Fruit fly (Drosophila melanogaster) whole organism, embryonic: ENCODE data around the gene CG14110.

Experiments used
- Ada2b ChIP-seq: fragments of 200-800 bp; sonication (Bioruptor generic); IDR thresholded peaks from 2 replicates; pipeline ENCODE4 v1.3.6; 2022; ENCODE audit warnings: missing biosample characterization, missing genetic modification characterization
- Awh ChIP-seq: fragments of 200-800 bp; sonication (Bioruptor generic); IDR thresholded peaks from 2 replicates; pipeline ENCODE4, ENCODE4 v1.3.6; 2022; ENCODE audit warnings: missing biosample characterization, missing genetic modification characterization
- CG12769 ChIP-seq: fragments of 200-800 bp; sonication (Bioruptor generic); optimal IDR thresholded peaks from 2 replicates; lab custom pipeline; 2019; ENCODE audit warnings: missing biosample characterization, mild to moderate bottlenecking, missing genetic modification characterization, moderate library complexity
- CG13296 ChIP-seq: fragments of 200-800 bp; sonication (Bioruptor generic); optimal IDR thresholded peaks from 3 replicates; lab custom pipeline; 2018; ENCODE audit warnings: missing biosample characterization, mild to moderate bottlenecking, missing genetic modification characterization
- CG13894 ChIP-seq: fragments of 200-800 bp; sonication (Bioruptor generic); optimal IDR thresholded peaks from 3 replicates; lab custom pipeline; 2018; ENCODE audit warnings: missing biosample characterization, mild to moderate bottlenecking, missing genetic modification characterization, moderate library complexity
- CG1529 ChIP-seq: fragments of 200-800 bp; sonication (Bioruptor generic); optimal IDR thresholded peaks from 3 replicates; lab custom pipeline; 2018; ENCODE audit warnings: missing biosample characterization, missing genetic modification characterization
- CG2129 ChIP-seq: fragments of 200-800 bp; sonication (Bioruptor generic); IDR thresholded peaks from 2 replicates; pipeline ENCODE4 v1.3.6; 2022; ENCODE audit warnings: missing biosample characterization, missing genetic modification characterization; ENCODE audit not compliant: partially characterized antibody
- CG2889 ChIP-seq: fragments of 200-800 bp; sonication (Bioruptor generic); IDR thresholded peaks from 3 replicates; pipeline ENCODE4 v1.3.6; 2022; ENCODE audit warnings: missing biosample characterization, missing genetic modification characterization
- CG3281 ChIP-seq: fragments of 200-800 bp; sonication (Bioruptor generic); optimal IDR thresholded peaks from 3 replicates; lab custom pipeline; 2017; ENCODE audit warnings: missing biosample characterization, mild to moderate bottlenecking, missing genetic modification characterization
- CG6654 ChIP-seq: fragments of 200-800 bp; sonication (Bioruptor generic); optimal IDR thresholded peaks from 2 replicates; lab custom pipeline; 2017; ENCODE audit warnings: missing biosample characterization, mild to moderate bottlenecking, missing genetic modification characterization
- CG7556 ChIP-seq: fragments of 200-800 bp; sonication (Bioruptor generic); optimal IDR thresholded peaks from 2 replicates; lab custom pipeline; 2017; ENCODE audit warnings: missing biosample characterization, mild to moderate bottlenecking, missing genetic modification characterization
- CG8089 ChIP-seq: fragments of 200-800 bp; sonication (Bioruptor generic); optimal IDR thresholded peaks from 3 replicates; lab custom pipeline; 2016; ENCODE audit warnings: missing biosample characterization, missing genetic modification characterization
- CG8281 ChIP-seq: fragments of 200-800 bp; sonication (Bioruptor generic); optimal IDR thresholded peaks from 2 replicates; lab custom pipeline; 2018; ENCODE audit warnings: missing biosample characterization, mild to moderate bottlenecking, missing genetic modification characterization, moderate library complexity
- CG8359 ChIP-seq: fragments of 200-800 bp; sonication (Bioruptor generic); optimal IDR thresholded peaks from 2 replicates; lab custom pipeline; 2017; ENCODE audit warnings: missing biosample characterization, mild to moderate bottlenecking, missing genetic modification characterization, borderline replicate concordance
- CHES-1-like ChIP-seq: fragments of 200-800 bp; sonication (Bioruptor generic); optimal IDR thresholded peaks from 2 replicates; lab custom pipeline; 2016; ENCODE audit warnings: missing biosample characterization, missing genetic modification characterization
- D ChIP-seq, 2 experiments: fragments of 200-800 bp in 1 of 2; fragments of >200 bp in 1 of 2; sonication (Bioruptor generic) in 1 of 2; optimal IDR thresholded peaks; 2 replicates in 1 of 2; 3 replicates in 1 of 2; lab custom pipeline; 2017; ENCODE audit warnings: mild to moderate bottlenecking in 1 of 2, missing biosample characterization in 1 of 2, missing genetic modification characterization in 1 of 2, missing genetic modification reagents in 1 of 2
- Dll ChIP-seq: fragments of 200-800 bp; sonication (Bioruptor generic); IDR thresholded peaks from 4 replicates; pipeline ENCODE4 v1.3.6; 2022; ENCODE audit warnings: missing biosample characterization, missing genetic modification characterization; ENCODE audit not compliant: partially characterized antibody
- Ets65A ChIP-seq: fragments of 200-800 bp; sonication (Bioruptor generic); peaks from one replicate; lab custom pipeline; 2016; ENCODE audit warnings: missing biosample characterization, missing genetic modification characterization
- H15 ChIP-seq: fragments of 200-800 bp; sonication (Bioruptor generic); IDR thresholded peaks from 3 replicates; pipeline ENCODE4 v1.3.6; 2022; ENCODE audit warnings: missing biosample characterization, missing genetic modification characterization
- Hand ChIP-seq: fragments of 200-800 bp; sonication (Bioruptor generic); optimal IDR thresholded peaks from 2 replicates; lab custom pipeline; 2017; ENCODE audit warnings: mild to moderate bottlenecking, missing biosample characterization, missing genetic modification reagents, missing genetic modification characterization
- Hmr ChIP-seq: fragments of 200-800 bp; sonication (Bioruptor generic); optimal IDR thresholded peaks from 3 replicates; lab custom pipeline; 2017; ENCODE audit warnings: mild to moderate bottlenecking, missing biosample characterization, missing genetic modification reagents, missing genetic modification characterization
- MBD-R2 ChIP-seq: fragments of 200-800 bp; sonication (Bioruptor generic); IDR thresholded peaks from 2 replicates; pipeline ENCODE4 v1.3.6; 2022; ENCODE audit warnings: missing biosample characterization, missing genetic modification characterization
- MTF-1 ChIP-seq: fragments of 200-800 bp; sonication (Bioruptor generic); optimal IDR thresholded peaks from 2 replicates; lab custom pipeline; 2018; ENCODE audit warnings: missing biosample characterization, mild to moderate bottlenecking, missing genetic modification characterization, borderline replicate concordance
- Mad ChIP-seq: fragments of 200-800 bp; sonication (Bioruptor generic); optimal IDR thresholded peaks from 2 replicates; lab custom pipeline; 2016; ENCODE audit warnings: missing biosample characterization, missing genetic modification characterization
- Med ChIP-seq: fragments of 200-800 bp; sonication (Bioruptor generic); peaks from one replicate; lab custom pipeline; 2016; ENCODE audit warnings: missing biosample characterization, missing genetic modification characterization, mild to moderate bottlenecking, inconsistent platforms, moderate library complexity
- Oaz ChIP-seq: fragments of 200-800 bp; sonication (Bioruptor generic); IDR thresholded peaks from 2 replicates; pipeline ENCODE4 v1.3.6; 2022; ENCODE audit warnings: missing biosample characterization, missing genetic modification characterization
- Opbp ChIP-seq: fragments of 200-800 bp; sonication (Bioruptor generic); IDR thresholded peaks from 3 replicates; pipeline ENCODE4 v1.3.6; 2022; ENCODE audit warnings: missing biosample characterization, missing genetic modification characterization; ENCODE audit not compliant: partially characterized antibody
- Scr ChIP-seq: fragments of 200-800 bp; sonication (Bioruptor generic); IDR thresholded peaks from 2 replicates; pipeline ENCODE4 v1.3.6; 2022; ENCODE audit warnings: missing biosample characterization, missing genetic modification characterization; ENCODE audit not compliant: partially characterized antibody
- Six4 ChIP-seq: fragments of 200-800 bp; sonication (Bioruptor generic); optimal IDR thresholded peaks from 2 replicates; lab custom pipeline; 2016; ENCODE audit warnings: missing biosample characterization, missing genetic modification characterization
- Sox102F ChIP-seq: fragments of 200-800 bp; sonication (Bioruptor generic); optimal IDR thresholded peaks from 2 replicates; lab custom pipeline; 2018; ENCODE audit warnings: missing biosample characterization, mild to moderate bottlenecking, missing genetic modification characterization, moderate library complexity
- Usf ChIP-seq: fragments of 200-800 bp; sonication (Bioruptor generic); optimal IDR thresholded peaks from 2 replicates; lab custom pipeline; 2017; ENCODE audit warnings: missing genotype, missing biosample characterization, missing genetic modification characterization
- cas ChIP-seq: fragments of 200-800 bp; sonication (Bioruptor generic); IDR thresholded peaks from 2 replicates; pipeline ENCODE4 v1.3.6; 2022; ENCODE audit warnings: missing biosample characterization, missing genetic modification characterization
- ci ChIP-seq: fragments of 200-800 bp; sonication (Bioruptor generic); IDR thresholded peaks from 3 replicates; pipeline ENCODE4 v1.3.6; 2022; ENCODE audit warnings: missing biosample characterization, missing genetic modification characterization
- dati ChIP-seq: fragments of 200-800 bp; sonication (Bioruptor generic); IDR thresholded peaks from 2 replicates; pipeline ENCODE4 v1.3.6; 2022; ENCODE audit warnings: missing biosample characterization, missing genetic modification characterization
- ewg ChIP-seq: fragments of 200-800 bp; sonication (Bioruptor generic); optimal IDR thresholded peaks from 3 replicates; lab custom pipeline; 2017; ENCODE audit warnings: mild to moderate bottlenecking, missing biosample characterization, missing genetic modification reagents, missing genetic modification characterization
- gsb-n ChIP-seq: fragments of 200-800 bp; sonication (Bioruptor generic); optimal IDR thresholded peaks from 3 replicates; lab custom pipeline; 2018; ENCODE audit warnings: missing biosample characterization, mild to moderate bottlenecking, missing genetic modification characterization
- h ChIP-seq: fragments of >200 bp; optimal IDR thresholded peaks from 2 replicates; lab custom pipeline; 2017
- jumu ChIP-seq: fragments of 200-800 bp; sonication (Bioruptor generic); optimal IDR thresholded peaks from 3 replicates; lab custom pipeline; 2016; ENCODE audit warnings: missing biosample characterization, missing genetic modification characterization
- mam ChIP-seq: fragments of 200-800 bp; sonication (Bioruptor generic); optimal IDR thresholded peaks from 3 replicates; lab custom pipeline; 2016; ENCODE audit warnings: missing biosample characterization, missing genetic modification characterization
- mld ChIP-seq: fragments of 200-800 bp; sonication (Bioruptor generic); IDR thresholded peaks from 3 replicates; pipeline ENCODE4 v1.3.6; 2022; ENCODE audit warnings: missing biosample characterization, missing genetic modification characterization; ENCODE audit not compliant: partially characterized antibody
- nau ChIP-seq: fragments of 200-800 bp; sonication (Bioruptor generic); optimal IDR thresholded peaks from 3 replicates; lab custom pipeline; 2017; ENCODE audit warnings: missing biosample characterization, mild to moderate bottlenecking, missing genetic modification characterization, missing genetic modification reagents
- ranshi ChIP-seq: fragments of 200-800 bp; sonication (Bioruptor generic); IDR thresholded peaks from 2 replicates; pipeline ENCODE4 v1.3.6; 2022; ENCODE audit warnings: missing biosample characterization, missing genetic modification characterization
- sc ChIP-seq, 3 experiments: fragments of >200 bp in 2 of 3; fragments of 200-800 bp in 1 of 3; sonication (Bioruptor generic) in 1 of 3; optimal IDR thresholded peaks; 2 replicates in 2 of 3; 3 replicates in 1 of 3; lab custom pipeline; 2017; ENCODE audit warnings: mild to moderate bottlenecking in 1 of 3, missing biosample characterization in 1 of 3, missing genetic modification characterization in 1 of 3, missing genetic modification reagents in 1 of 3
- shn ChIP-seq: fragments of 200-800 bp; sonication (Bioruptor generic); optimal IDR thresholded peaks from 3 replicates; lab custom pipeline; 2016; ENCODE audit warnings: missing biosample characterization, missing genetic modification characterization
- sna ChIP-seq: fragments of 200-800 bp; sonication (Bioruptor generic); IDR thresholded peaks from 2 replicates; pipeline ENCODE4 v1.3.6; 2022; ENCODE audit warnings: missing biosample characterization, missing genetic modification characterization; ENCODE audit not compliant: partially characterized antibody
- tap ChIP-seq: fragments of 200-800 bp; optimal IDR thresholded peaks from 3 replicates; lab custom pipeline; 2019; ENCODE audit warnings: missing biosample characterization, mild to moderate bottlenecking, missing genetic modification characterization, moderate library complexity
- ttk ChIP-seq: fragments of 200-800 bp; sonication (Bioruptor generic); IDR thresholded peaks from 2 replicates; pipeline ENCODE4 v2.1.2; 2022; ENCODE audit warnings: missing biosample characterization, missing genetic modification characterization
- vfl ChIP-seq: fragments of 200-800 bp; sonication (Bioruptor generic); optimal IDR thresholded peaks from 2 replicates; lab custom pipeline; 2016; ENCODE audit warnings: missing biosample characterization, missing genetic modification characterization
- vnd ChIP-seq: fragments of 200-800 bp; sonication (Bioruptor generic); IDR thresholded peaks from 3 replicates; pipeline ENCODE4 v1.3.6; 2022; ENCODE audit warnings: missing biosample characterization, missing genetic modification characterization; ENCODE audit not compliant: partially characterized antibody
- zen ChIP-seq: fragments of 200-800 bp; sonication (Bioruptor generic); optimal IDR thresholded peaks from 3 replicates; lab custom pipeline; 2018; ENCODE audit warnings: missing biosample characterization, mild to moderate bottlenecking, missing genetic modification characterization, moderate library complexity

Gene CG14110

DNA sequence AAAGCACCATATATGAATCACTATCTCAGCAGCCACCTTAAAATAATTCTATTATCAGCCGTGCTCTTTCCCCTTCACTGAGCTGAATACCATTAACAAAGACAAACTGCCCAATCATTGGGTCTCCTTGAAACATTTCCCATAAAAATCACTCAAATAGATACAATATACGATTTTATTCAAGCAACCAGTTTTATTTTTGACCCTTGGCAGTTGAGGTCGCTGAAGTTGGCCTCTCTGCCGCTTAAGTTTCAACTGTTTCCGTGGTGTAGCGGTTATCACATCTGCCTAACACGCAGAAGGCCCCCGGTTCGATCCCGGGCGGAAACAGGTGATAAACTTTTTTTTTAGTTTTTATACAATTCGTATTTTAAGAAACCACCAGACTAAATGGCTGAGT lies 48.2 kb downstream of the CG14110 start (continued):
- no peak for TF ChIP-seq CG8359 (GFP tag; lab: Kevin White, UChicago)
- no peak for TF ChIP-seq mam (GFP tag; lab: Kevin White, UChicago)
- TF ChIP-seq CHES-1-like (GFP tag; lab: Kevin White, UChicago) = no peak
- TF ChIP-seq CG1529 (GFP tag; lab: Kevin White, UChicago) = no peak
- no peak for TF ChIP-seq cas (GFP tag; lab: Robert Waterston, UW)
- peak; percentile 25; the same call in 1 of the 3 replicates for TF ChIP-seq vnd (GFP tag; lab: Robert Waterston, UW)
- TF ChIP-seq ci (GFP tag; lab: Robert Waterston, UW) = 0 out of 3 replicates have a peak, but pooled peaks have one; percentile 15
- TF ChIP-seq CG13894 = peak; percentile 52
- TF ChIP-seq CG3281 (GFP tag; lab: Kevin White, UChicago) = no peak
- TF ChIP-seq CG2889 (GFP tag; lab: Robert Waterston, UW) = no peak
- TF ChIP-seq Oaz (GFP tag; lab: Robert Waterston, UW) = no peak
- no peak for TF ChIP-seq dati
- no peak for TF ChIP-seq CG7556 (GFP tag; lab: Kevin White, UChicago)
- no peak for TF ChIP-seq Usf (GFP tag; lab: Kevin White, UChicago)
- no peak for TF ChIP-seq CG13296 (GFP tag; lab: Kevin White, UChicago)
- TF ChIP-seq ttk = no peak
- TF ChIP-seq Mad (GFP tag; lab: Kevin White, UChicago) = no peak
- no peak for TF ChIP-seq zen (tag; lab: Kevin White, UChicago)
- TF ChIP-seq Med (GFP tag; lab: Kevin White, UChicago) = peak; percentile 14
- 0 out of 2 replicates have a peak, but pooled peaks have one; percentile 9 for TF ChIP-seq Scr (GFP tag; lab: Robert Waterston, UW)
- TF ChIP-seq CG2129 (GFP tag; lab: Robert Waterston, UW) = no peak
- TF ChIP-seq sna = no peak
- no peak for TF ChIP-seq Six4
- no peak for TF ChIP-seq D (optimal IDR thresholded peaks at IDR 0.05; lab: Kevin White, UChicago)
- no peak for TF ChIP-seq D (GFP tag; optimal IDR thresholded peaks at IDR 0.05; lab: Kevin White, UChicago)
- TF ChIP-seq CG12769 (tag; lab: Kevin White, UChicago) = peak; percentile 64
- no peak for TF ChIP-seq ranshi (GFP tag; lab: Robert Waterston, UW)
- TF ChIP-seq Ets65A = no peak
- no peak for TF ChIP-seq gsb-n (tag; lab: Kevin White, UChicago)
- TF ChIP-seq CG8281 (tag; lab: Kevin White, UChicago) = no peak
- TF ChIP-seq h (lab: Kevin White, UChicago) = no peak
- no peak for TF ChIP-seq tap (tag; lab: Kevin White, UChicago)
- no peak for TF ChIP-seq Hand (GFP tag; lab: Kevin White, UChicago)
- no peak for TF ChIP-seq ewg
- no peak for TF ChIP-seq MTF-1 (GFP tag; lab: Kevin White, UChicago)
- no peak for TF ChIP-seq MBD-R2
- TF ChIP-seq Awh = peak; percentile 47; the same call in 1 of the 2 replicates
- TF ChIP-seq Hmr = no peak
- TF ChIP-seq shn (GFP tag; lab: Kevin White, UChicago) = no peak
- no peak for TF ChIP-seq CG8089 (GFP tag; lab: Kevin White, UChicago)
- no peak for TF ChIP-seq H15
- TF ChIP-seq mld (GFP tag; lab: Robert Waterston, UW) = peak; percentile 68; the same call in 2 of the 3 replicates
- TF ChIP-seq Sox102F (GFP tag; lab: Kevin White, UChicago) = no peak
- no peak for TF ChIP-seq vfl (GFP tag; lab: Kevin White, UChicago)
- TF ChIP-seq Dll (GFP tag; lab: Robert Waterston, UW) = peak; percentile 19; the same call in 1 of the 4 replicates
- no peak for TF ChIP-seq CG6654 (GFP tag; lab: Kevin White, UChicago)
- no peak for TF ChIP-seq nau (GFP tag; lab: Kevin White, UChicago)
- no peak for TF ChIP-seq jumu (GFP tag; lab: Kevin White, UChicago)
- peak; percentile 81 for TF ChIP-seq Opbp (GFP tag; lab: Robert Waterston, UW)
- no peak for TF ChIP-seq sc (optimal IDR thresholded peaks at IDR 0.05; lab: Kevin White, UChicago)
- no peak for TF ChIP-seq sc (GFP tag; optimal IDR thresholded peaks at IDR 0.05; lab: Kevin White, UChicago)
- TF ChIP-seq Ada2b (GFP tag; lab: Robert Waterston, UW) = no peak
